Worm (Caenorhabditis elegans): ENCODE measurements around the gene cts-1.

Gene cts-1

DNA sequence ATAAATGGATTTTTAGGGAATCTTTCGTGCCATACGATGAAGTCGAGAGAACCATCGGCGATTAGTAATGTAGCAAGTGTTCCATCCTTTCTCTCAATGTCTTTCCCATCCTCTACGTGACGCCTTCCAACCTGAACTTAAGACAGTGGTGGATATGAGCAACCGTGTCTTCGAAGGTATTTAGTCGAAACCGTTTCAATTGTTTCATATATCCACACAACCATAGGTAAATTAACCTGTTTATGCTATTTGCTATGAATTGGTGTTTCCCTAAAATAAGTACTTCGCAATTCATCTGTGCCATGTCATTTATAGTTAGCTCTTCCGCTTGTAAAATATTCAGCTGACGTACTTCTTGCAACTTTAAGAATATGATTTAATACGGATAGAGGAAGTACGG lies 20.5 kb downstream of the cts-1 start:
- TF ChIP-seq ztf-4 (tag; optimal IDR thresholded peaks at IDR 0.05): no peak
- no peak for TF ChIP-seq elt-2 (tag; optimal IDR thresholded peaks at IDR 0.05)
- TF ChIP-seq xbp-1 (tag; optimal IDR thresholded peaks at IDR 0.05): no peak
- no peak for TF ChIP-seq tlp-1 (tag; optimal IDR thresholded peaks at IDR 0.05)
- no peak for TF ChIP-seq efl-1 (optimal IDR thresholded peaks at IDR 0.05)
- TF ChIP-seq efl-1 (GFP tag; optimal IDR thresholded peaks at IDR 0.05 in 1 of 2): peak in 1 of 2 experiments; percentile 64
- TF ChIP-seq unc-98 (GFP tag; IDR thresholded peaks at IDR 0.05): no peak

DNA sequence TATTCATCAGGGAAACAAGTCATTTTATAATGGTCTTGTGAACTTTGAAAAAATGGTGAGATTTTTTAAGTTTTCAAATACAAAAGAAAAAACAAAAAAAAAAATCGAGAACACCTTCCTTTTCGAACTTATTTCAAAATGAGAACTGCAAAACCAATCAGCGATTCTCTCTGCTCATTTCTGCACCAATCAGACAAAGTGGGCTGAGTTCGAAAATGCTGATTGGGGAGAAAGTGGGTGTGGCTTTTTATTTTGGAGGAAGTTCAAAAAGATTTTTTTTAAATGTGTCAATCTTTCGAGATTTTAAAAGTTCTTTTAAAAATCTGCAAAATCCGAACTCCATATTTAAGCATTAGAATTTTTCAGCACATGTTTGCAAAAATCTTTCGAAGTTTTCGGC lies 21.9 kb downstream of the cts-1 start:
- TF ChIP-seq mef-2 (tag; optimal IDR thresholded peaks at IDR 0.05) (no peak), ces-1 (GFP tag; optimal IDR thresholded peaks at IDR 0.05) (no peak), ceh-82 (tag; optimal IDR thresholded peaks at IDR 0.05) (no peak), snpc-4 (tag; optimal IDR thresholded peaks at IDR 0.05) (no peak), nhr-47 (tag; optimal IDR thresholded peaks at IDR 0.05) (no peak), efl-1 (optimal IDR thresholded peaks at IDR 0.05) (no peak), efl-1 (GFP tag; optimal IDR thresholded peaks at IDR 0.05 in 1 of 2) (peak in 1 of 2 experiments; percentile 88), elt-3 (tag; optimal IDR thresholded peaks at IDR 0.05) (no peak), sox-4 (tag; optimal IDR thresholded peaks at IDR 0.05) (no peak), nhr-84 (tag; optimal IDR thresholded peaks at IDR 0.05) (no peak)

DNA sequence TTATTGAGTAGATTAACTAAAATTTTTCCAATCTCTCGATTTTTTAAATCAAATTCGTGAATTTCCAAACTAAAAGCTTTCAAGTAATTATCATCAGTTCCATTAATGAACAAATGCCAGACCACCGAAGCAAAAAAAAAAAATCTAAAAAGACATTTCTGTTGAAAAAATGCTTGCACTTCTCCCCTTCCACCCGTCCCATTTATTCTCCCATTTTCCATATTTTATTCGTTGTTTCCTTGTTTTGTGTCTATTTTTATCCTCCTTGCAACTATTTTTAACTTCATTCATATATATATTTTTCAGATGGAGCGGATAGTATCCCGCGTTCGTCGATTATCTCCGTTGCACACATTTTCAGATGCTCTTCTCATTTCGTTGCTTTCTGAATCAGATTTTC lies 27.5 kb downstream of the cts-1 start, which contains the start of gene epac-1:
Gene epac-1, plus strand, starts transcription at position 301 of the 400 bp plus-strand sequence.
- TF ChIP-seq fkh-10 (GFP tag; optimal IDR thresholded peaks at IDR 0.05) (no peak), nhr-19 (GFP tag; conservative IDR thresholded peaks at IDR 0.05) (no peak), egl-13 (tag; optimal IDR thresholded peaks at IDR 0.05) (no peak), blmp-1 (tag; optimal IDR thresholded peaks at IDR 0.05) (no peak), pag-3 (tag; optimal IDR thresholded peaks at IDR 0.05; ENCODE audit: borderline replicate concordance, insufficient read depth) (no peak), F16B12.6 (tag; optimal IDR thresholded peaks at IDR 0.05) (no peak), aly-2 (tag; optimal IDR thresholded peaks at IDR 0.05) (no peak), unc-130 (tag; optimal IDR thresholded peaks at IDR 0.05) (no peak), C34B4.2 (tag; optimal IDR thresholded peaks at IDR 0.05) (no peak)

DNA sequence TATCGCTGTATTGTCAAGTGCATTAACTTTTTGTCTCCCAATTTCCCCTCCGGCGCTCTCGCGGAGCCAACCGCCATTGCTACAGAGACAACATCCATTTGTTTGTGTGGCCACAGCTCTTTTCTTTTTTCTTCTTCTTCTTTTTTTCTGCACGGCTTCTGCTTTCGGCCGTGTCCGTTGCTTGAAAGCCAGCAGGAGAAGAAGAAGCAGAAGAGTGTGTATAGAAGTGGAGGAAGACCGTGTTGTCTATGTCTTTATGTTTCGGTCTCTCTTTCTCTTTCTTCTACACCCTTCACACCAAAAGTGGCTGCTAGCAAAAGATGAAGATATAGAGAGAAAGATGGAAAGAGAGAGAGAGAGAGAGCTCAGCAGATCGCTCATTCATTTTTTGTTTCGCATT lies 28.6 kb downstream of the cts-1 start:
- TF ChIP-seq nhr-85 (tag) (no peak), unc-86 (tag; optimal IDR thresholded peaks at IDR 0.05) (peak; percentile 13), mep-1 (tag; optimal IDR thresholded peaks at IDR 0.05) (no peak), ceh-82 (tag; optimal IDR thresholded peaks at IDR 0.05) (peak in 1 of 3 experiments; percentile 39), unc-30 (tag; optimal IDR thresholded peaks at IDR 0.05) (no peak), lin-13 (GFP tag; optimal IDR thresholded peaks at IDR 0.05) (no peak), nhr-71 (tag; optimal IDR thresholded peaks at IDR 0.05) (no peak), dpl-1 (GFP tag; optimal IDR thresholded peaks at IDR 0.05) (peak in 1 of 3 experiments; percentile 21), lin-14 (GFP tag; optimal IDR thresholded peaks at IDR 0.05) (peak; percentile 75), efl-1 (optimal IDR thresholded peaks at IDR 0.05) (peak; percentile 22 to 25), efl-1 (GFP tag; optimal IDR thresholded peaks at IDR 0.05 in 1 of 2) (no peak), ets-5 (GFP tag; IDR thresholded peaks at IDR 0.05) (no peak), fkh-10 (GFP tag; optimal IDR thresholded peaks at IDR 0.05) (peak; percentile 59), F16B12.6 (tag; optimal IDR thresholded peaks at IDR 0.05) (peak; percentile 10), fos-1 (tag; optimal IDR thresholded peaks at IDR 0.05) (no peak), ama-1 (optimal IDR thresholded peaks at IDR 0.05) (no peak), tlp-1 (tag; optimal IDR thresholded peaks at IDR 0.05) (no peak), fkh-8 (tag; optimal IDR thresholded peaks at IDR 0.05) (peak; percentile 49), nhr-11 (tag; optimal IDR thresholded peaks at IDR 0.05) (no peak), egl-13 (tag; optimal IDR thresholded peaks at IDR 0.05) (no peak), lsy-2 (tag; optimal IDR thresholded peaks at IDR 0.05) (no peak), dsc-1 (tag; optimal IDR thresholded peaks at IDR 0.05) (no peak), mab-9 (GFP tag; IDR thresholded peaks at IDR 0.05) (no peak), ceh-63 (GFP tag; optimal IDR thresholded peaks at IDR 0.05) (no peak), zag-1 (tag; optimal IDR thresholded peaks at IDR 0.05) (no peak), efl-3 (GFP tag; optimal IDR thresholded peaks at IDR 0.05) (no peak), ceh-88 (GFP tag; IDR thresholded peaks at IDR 0.05) (no peak), skn-1 (tag; optimal IDR thresholded peaks at IDR 0.05) (no peak), ztf-11 (tag; optimal IDR thresholded peaks at IDR 0.05) (no peak), nhr-237 (tag; optimal IDR thresholded peaks at IDR 0.05) (no peak), lir-3 (tag; optimal IDR thresholded peaks at IDR 0.05; ENCODE audit: poor library complexity) (no peak)

Measured in whole organism, L1 larva.